Worm (Caenorhabditis elegans): Measurements from ENCODE around the gene F35H12.6.
A peak's percentile ranks its signal among the peaks of the same experiment; 100 is the strongest.

F35H12.6 gene

ce11 chrX:954499-955061, 41.5 kb downstream of the F35H12.6 start, which contains the start of gene apm-3:
Gene apm-3 (plus strand): TSS chrX:954975.
- peak; percentile 40 for TF ChIP-seq elt-2 (tag; optimal IDR thresholded peaks at IDR 0.05)
- peak; percentile 52 for TF ChIP-seq nfya-1 (tag; optimal IDR thresholded peaks at IDR 0.05)
- peak; percentile 68 for TF ChIP-seq unc-42 (tag; optimal IDR thresholded peaks at IDR 0.05)
- TF ChIP-seq odd-2 (tag; optimal IDR thresholded peaks at IDR 0.05): no peak
- peak; percentile 10 for TF ChIP-seq ref-2 (tag; optimal IDR thresholded peaks at IDR 0.05)
- TF ChIP-seq tbx-2 (tag; optimal IDR thresholded peaks at IDR 0.05): peak; percentile 34
- TF ChIP-seq ceh-48 (tag; optimal IDR thresholded peaks at IDR 0.05): peak; percentile 41
- no peak for TF ChIP-seq ceh-6 (GFP tag; optimal IDR thresholded peaks at IDR 0.05)

DNA sequence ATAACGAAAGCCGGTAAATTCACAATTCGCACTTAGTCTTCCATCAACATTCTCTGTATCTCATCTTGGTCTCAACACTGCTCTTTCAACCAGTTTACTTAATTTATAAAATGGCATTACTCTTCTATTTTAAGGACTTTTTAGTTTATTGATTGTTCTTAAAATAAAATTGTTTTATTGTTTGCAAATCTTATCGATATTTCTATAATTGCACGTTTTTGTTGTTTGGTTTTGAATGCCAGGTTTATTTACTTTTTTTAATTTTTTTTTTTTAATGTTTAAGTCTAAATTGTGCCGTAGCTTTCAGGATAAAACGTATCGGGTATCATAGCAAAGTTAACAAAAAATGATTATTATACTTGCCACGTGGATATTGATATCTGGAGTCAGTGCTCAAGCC, 44.5 kb downstream of the F35H12.6 start, which contains the start of gene chil-10:
TSS of gene chil-10 (plus strand) at position 301 of the 400 bp plus-strand sequence.
- TF ChIP-seq ceh-31 (tag; optimal IDR thresholded peaks at IDR 0.05) (no peak), unc-3 (GFP tag; conservative IDR thresholded peaks at IDR 0.05) (no peak), unc-3 (tag; optimal IDR thresholded peaks at IDR 0.05) (no peak), fax-1 (tag; optimal IDR thresholded peaks at IDR 0.05) (no peak), elt-4 (tag; optimal IDR thresholded peaks at IDR 0.05) (no peak), lin-11 (tag; optimal IDR thresholded peaks at IDR 0.05) (no peak), hlh-13 (GFP tag; optimal IDR thresholded peaks at IDR 0.05) (no peak), ceh-24 (tag; optimal IDR thresholded peaks at IDR 0.05) (no peak), pqm-1 (tag; optimal IDR thresholded peaks at IDR 0.05) (no peak), ztf-16 (tag; optimal IDR thresholded peaks at IDR 0.05) (no peak), pag-3 (tag; optimal IDR thresholded peaks at IDR 0.05; ENCODE audit: borderline replicate concordance) (no peak), pax-1 (tag; optimal IDR thresholded peaks at IDR 0.05) (no peak), ceh-34 (tag; optimal IDR thresholded peaks at IDR 0.05) (no peak), Y22D7AL.16 (tag; optimal IDR thresholded peaks at IDR 0.05) (no peak), lim-6 (tag; optimal IDR thresholded peaks at IDR 0.05) (no peak), ceh-18 (tag; optimal IDR thresholded peaks at IDR 0.05) (no peak), fkh-6 (tag; optimal IDR thresholded peaks at IDR 0.05) (no peak)

DNA sequence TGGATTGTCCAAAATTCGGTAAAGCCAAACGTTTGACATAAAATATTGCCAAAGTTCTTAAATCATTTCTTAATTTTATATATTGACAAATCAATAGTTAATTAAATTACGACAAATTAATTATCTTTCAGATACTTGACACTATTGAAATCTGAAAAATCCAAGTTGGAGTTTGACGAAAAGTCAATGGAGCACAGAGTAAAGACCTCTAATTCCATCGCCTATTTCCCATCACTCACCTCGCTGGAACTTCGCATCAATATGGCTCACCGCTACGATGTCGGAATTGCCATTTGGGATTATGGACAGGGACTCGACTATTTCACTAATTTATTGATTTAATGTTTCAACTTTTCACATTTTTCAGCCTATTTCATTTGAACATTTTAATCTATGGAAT, 47.0 kb downstream of the F35H12.6 start:
- TF ChIP-seq zip-5 (tag; optimal IDR thresholded peaks at IDR 0.05) (no peak), ceh-34 (tag; optimal IDR thresholded peaks at IDR 0.05) (no peak), hlh-6 (tag; optimal IDR thresholded peaks at IDR 0.05) (no peak), pha-2 (tag; optimal IDR thresholded peaks at IDR 0.05) (no peak), fkh-6 (tag; optimal IDR thresholded peaks at IDR 0.05) (no peak), tbx-2 (tag; optimal IDR thresholded peaks at IDR 0.05) (no peak), rnt-1 (tag; optimal IDR thresholded peaks at IDR 0.05) (no peak), pag-3 (tag; optimal IDR thresholded peaks at IDR 0.05; ENCODE audit: borderline replicate concordance) (no peak), nhr-11 (tag; optimal IDR thresholded peaks at IDR 0.05) (no peak), tbx-7 (tag; optimal IDR thresholded peaks at IDR 0.05) (no peak), unc-3 (GFP tag; conservative IDR thresholded peaks at IDR 0.05) (no peak), unc-3 (tag; optimal IDR thresholded peaks at IDR 0.05) (no peak), unc-42 (tag; optimal IDR thresholded peaks at IDR 0.05) (no peak), ceh-22 (tag; optimal IDR thresholded peaks at IDR 0.05) (no peak), nhr-232 (tag; optimal IDR thresholded peaks at IDR 0.05) (no peak), fax-1 (tag; optimal IDR thresholded peaks at IDR 0.05) (no peak), dve-1 (tag; optimal IDR thresholded peaks at IDR 0.05) (no peak), hlh-15 (tag; optimal IDR thresholded peaks at IDR 0.05) (no peak)

DNA sequence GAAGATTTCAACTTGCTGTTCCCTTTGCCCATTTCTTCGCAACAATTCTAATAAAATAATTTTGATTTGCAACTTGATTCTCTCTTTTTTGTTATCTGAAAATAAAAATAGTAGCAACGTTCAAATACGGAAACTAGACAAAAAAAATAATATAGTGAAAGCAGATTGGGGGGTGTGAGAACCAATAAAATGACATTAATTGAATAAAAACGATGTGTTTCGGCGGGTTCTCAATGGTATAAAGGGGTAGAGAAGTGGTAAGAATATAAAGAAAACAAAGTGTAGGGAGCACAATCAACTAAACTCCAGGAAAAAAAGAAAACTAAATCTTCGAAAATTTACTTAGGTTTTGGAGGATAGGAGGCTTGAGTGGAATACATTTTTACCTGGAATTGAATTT, 50.1 kb downstream of the F35H12.6 start, which contains the start of gene ncs-1:
TSS of gene ncs-1 (minus strand) at position 101 of the 400 bp plus-strand sequence.
- TF ChIP-seq ceh-2 (tag; optimal IDR thresholded peaks at IDR 0.05) (no peak), lim-6 (tag; optimal IDR thresholded peaks at IDR 0.05) (no peak), lin-11 (tag; optimal IDR thresholded peaks at IDR 0.05) (no peak), pha-4 (tag; optimal IDR thresholded peaks at IDR 0.05) (no peak), ceh-48 (tag; optimal IDR thresholded peaks at IDR 0.05) (no peak), hlh-30 (tag; optimal IDR thresholded peaks at IDR 0.05; ENCODE audit: insufficient read depth) (no peak), sox-4 (tag; optimal IDR thresholded peaks at IDR 0.05) (no peak), ceh-6 (GFP tag; optimal IDR thresholded peaks at IDR 0.05) (no peak), ceh-14 (tag; optimal IDR thresholded peaks at IDR 0.05) (no peak), hlh-15 (tag; optimal IDR thresholded peaks at IDR 0.05) (no peak), C38D4.7 (GFP tag; optimal IDR thresholded peaks at IDR 0.05) (no peak), K02D7.2 (tag; optimal IDR thresholded peaks at IDR 0.05) (no peak), tbx-7 (tag; optimal IDR thresholded peaks at IDR 0.05) (no peak), fax-1 (tag; optimal IDR thresholded peaks at IDR 0.05) (no peak), ceh-31 (tag; optimal IDR thresholded peaks at IDR 0.05) (no peak), ahr-1 (tag; optimal IDR thresholded peaks at IDR 0.05) (no peak), che-1 (tag; optimal IDR thresholded peaks at IDR 0.05) (no peak)
